2 worm cellular contexts compared by ENCODE assay signal in genomic region chrIII:13527424-13528097, ce11.
A peak's percentile ranks its signal among the peaks of the same experiment; 100 is the strongest.
TF ChIP-seq lines count a peak whose summit lies in the region.

Gene lron-13, plus strand, starts transcription at chrIII:13527438.

TF ChIP-seq in whole organism, L2 larva, 48 proteins besides CTCF, POLR2A, EP300 and RAD21 (continued from another document):
- TF ChIP-seq fos-1 (tag; optimal IDR thresholded peaks at IDR 0.05; lab: Kevin White, UChicago) (peak; percentile 74), peb-1 (tag; optimal IDR thresholded peaks at IDR 0.05; lab: Kevin White, UChicago) (no peak), snpc-4 (tag; optimal IDR thresholded peaks at IDR 0.05; lab: Kevin White, UChicago) (no peak), lin-39 (tag; optimal IDR thresholded peaks at IDR 0.05; lab: Kevin White, UChicago) (no peak), crh-2 (tag; optimal IDR thresholded peaks at IDR 0.05; lab: Kevin White, UChicago) (no peak)
TF ChIP-seq in whole organism, L2 larva: peak in this region for 2.

TF ChIP-seq in whole organism, L4 larva, 104 proteins besides CTCF, POLR2A, EP300 and RAD21 (continued from another document):
- TF ChIP-seq skn-1 (tag; optimal IDR thresholded peaks at IDR 0.05; lab: Kevin White, UChicago) (no peak), pha-4 (GFP tag; IDR thresholded peaks at IDR 0.05; lab: Robert Waterston, UW) (no peak), pha-4 (tag; optimal IDR thresholded peaks at IDR 0.05; lab: Kevin White, UChicago) (no peak), egl-27 (tag; optimal IDR thresholded peaks at IDR 0.05; lab: Kevin White, UChicago) (no peak), gei-8 (GFP tag; optimal IDR thresholded peaks at IDR 0.05; lab: Kevin White, UChicago) (no peak), vab-7 (GFP tag; IDR thresholded peaks at IDR 0.05; lab: Robert Waterston, UW) (no peak), ceh-44 (GFP tag; IDR thresholded peaks at IDR 0.05; lab: Robert Waterston, UW) (no peak), nhr-28 (tag; optimal IDR thresholded peaks at IDR 0.05; lab: Kevin White, UChicago) (peak; percentile 68), tra-1 (GFP tag; IDR thresholded peaks at IDR 0.05; lab: Robert Waterston, UW) (no peak), nhr-42 (GFP tag; IDR thresholded peaks at IDR 0.05; lab: Robert Waterston, UW) (no peak), arid-1 (GFP tag; conservative IDR thresholded peaks at IDR 0.05; lab: Robert Waterston, UW) (0 out of 2 replicates have a peak, but pooled peaks have one; percentile 7), dve-1 (tag; optimal IDR thresholded peaks at IDR 0.05; lab: Kevin White, UChicago; ENCODE audit: insufficient read depth) (peak; percentile 45), hif-1 (tag; optimal IDR thresholded peaks at IDR 0.05; lab: Kevin White, UChicago) (no peak), zfp-3 (GFP tag; conservative IDR thresholded peaks at IDR 0.05; lab: Robert Waterston, UW) (no peak), hmg-1.1 (GFP tag; IDR thresholded peaks at IDR 0.05; lab: Robert Waterston, UW) (no peak), nhr-77 (tag; optimal IDR thresholded peaks at IDR 0.05; lab: Kevin White, UChicago) (no peak), fos-1 (tag; optimal IDR thresholded peaks at IDR 0.05; lab: Kevin White, UChicago) (no peak), lin-13 (GFP tag; optimal IDR thresholded peaks at IDR 0.05; lab: Kevin White, UChicago) (no peak), nhr-111 (GFP tag; optimal IDR thresholded peaks at IDR 0.05; lab: Kevin White, UChicago) (no peak), F10B5.3 (tag; optimal IDR thresholded peaks at IDR 0.05; lab: Kevin White, UChicago) (no peak), nhr-10 (tag; optimal IDR thresholded peaks at IDR 0.05; lab: Kevin White, UChicago) (no peak), T26A8.4 (GFP tag; IDR thresholded peaks at IDR 0.05; lab: Robert Waterston, UW) (no peak), attf-4 (tag; optimal IDR thresholded peaks at IDR 0.05; lab: Kevin White, UChicago) (no peak), mdl-1 (tag; optimal IDR thresholded peaks at IDR 0.05; lab: Kevin White, UChicago) (no peak), F49E8.2 (tag; optimal IDR thresholded peaks at IDR 0.05; lab: Kevin White, UChicago; ENCODE audit: borderline replicate concordance) (no peak), nhr-11 (tag; optimal IDR thresholded peaks at IDR 0.05; lab: Kevin White, UChicago) (no peak), egl-43 (GFP tag; IDR thresholded peaks at IDR 0.05; lab: Robert Waterston, UW) (no peak), hlh-30 (tag; optimal IDR thresholded peaks at IDR 0.05; lab: Kevin White, UChicago; ENCODE audit: insufficient read depth) (no peak), ZK337.2 (GFP tag; IDR thresholded peaks at IDR 0.05; lab: Robert Waterston, UW) (no peak), spr-1 (tag; optimal IDR thresholded peaks at IDR 0.05; lab: Kevin White, UChicago) (no peak), unc-130 (GFP tag; optimal IDR thresholded peaks at IDR 0.05; lab: Kevin White, UChicago) (no peak), hlh-11 (tag; optimal IDR thresholded peaks at IDR 0.05; lab: Kevin White, UChicago) (peak; percentile 36), zag-1 (tag; optimal IDR thresholded peaks at IDR 0.05; lab: Kevin White, UChicago) (no peak), mxl-3 (GFP tag; optimal IDR thresholded peaks at IDR 0.05; lab: Kevin White, UChicago) (peak; percentile 31), unc-62 (GFP tag; optimal IDR thresholded peaks at IDR 0.05 in 1 of 2; lab: Kevin White, UChicago) (peak in 1 of 2 experiments; percentile 92), unc-62 (tag; optimal IDR thresholded peaks at IDR 0.05; lab: Kevin White, UChicago) (no peak), spr-3 (GFP tag; optimal IDR thresholded peaks at IDR 0.05; lab: Kevin White, UChicago) (no peak), lim-7 (GFP tag; IDR thresholded peaks at IDR 0.05; lab: Robert Waterston, UW) (no peak), zip-2 (tag; optimal IDR thresholded peaks at IDR 0.05; lab: Kevin White, UChicago) (no peak), ceh-62 (tag; optimal IDR thresholded peaks at IDR 0.05; lab: Kevin White, UChicago) (no peak), zip-11 (GFP tag; IDR thresholded peaks at IDR 0.05; lab: Robert Waterston, UW) (no peak), Y48G9A.11 (GFP tag; IDR thresholded peaks at IDR 0.05; lab: Robert Waterston, UW) (no peak), aly-2 (tag; optimal IDR thresholded peaks at IDR 0.05; lab: Kevin White, UChicago) (no peak), cey-2 (tag; optimal IDR thresholded peaks at IDR 0.05; lab: Kevin White, UChicago; ENCODE audit: borderline replicate concordance, insufficient read depth) (no peak), aha-1 (tag; lab: Kevin White, UChicago) (peak; percentile 91), daf-12 (tag; optimal IDR thresholded peaks at IDR 0.05; lab: Kevin White, UChicago) (no peak), unc-39 (tag; optimal IDR thresholded peaks at IDR 0.05; lab: Kevin White, UChicago) (no peak), fkh-10 (GFP tag; optimal IDR thresholded peaks at IDR 0.05; lab: Kevin White, UChicago) (no peak), daf-8 (GFP tag; IDR thresholded peaks at IDR 0.05; lab: Robert Waterston, UW) (no peak), mes-2 (tag; optimal IDR thresholded peaks at IDR 0.05; lab: Kevin White, UChicago; ENCODE audit: poor library complexity, severe bottlenecking) (peak; percentile 54), ceh-20 (GFP tag; IDR thresholded peaks at IDR 0.05; lab: Robert Waterston, UW) (no peak), dmd-6 (GFP tag; IDR thresholded peaks at IDR 0.05; lab: Robert Waterston, UW) (peak; percentile 37), sdz-12 (GFP tag; optimal IDR thresholded peaks at IDR 0.05; lab: Kevin White, UChicago) (no peak), nhr-76 (tag; optimal IDR thresholded peaks at IDR 0.05; lab: Kevin White, UChicago) (no peak), F37D6.2 (tag; optimal IDR thresholded peaks at IDR 0.05; lab: Kevin White, UChicago) (no peak), F44E2.7 (GFP tag; IDR thresholded peaks at IDR 0.05; lab: Robert Waterston, UW) (no peak), ama-1 (optimal IDR thresholded peaks at IDR 0.05; lab: Kevin White, UChicago) (peak; percentile 2), R02D3.7 (tag; optimal IDR thresholded peaks at IDR 0.05; lab: Kevin White, UChicago) (no peak), rbr-2 (tag; optimal IDR thresholded peaks at IDR 0.05; lab: Kevin White, UChicago) (no peak), lin-38 (GFP tag; IDR thresholded peaks at IDR 0.05; lab: Robert Waterston, UW) (no peak), set-16 (GFP tag; IDR thresholded peaks at IDR 0.05; lab: Robert Waterston, UW) (no peak; the same call in 1 of the 2 replicates), lin-1 (GFP tag; IDR thresholded peaks at IDR 0.05; lab: Robert Waterston, UW) (no peak), lin-15B (tag; optimal IDR thresholded peaks at IDR 0.05; lab: Kevin White, UChicago) (no peak), nhr-6 (tag; optimal IDR thresholded peaks at IDR 0.05; lab: Kevin White, UChicago) (no peak), pqm-1 (tag; optimal IDR thresholded peaks at IDR 0.05; lab: Kevin White, UChicago) (peak; percentile 45), jun-1 (tag; optimal IDR thresholded peaks at IDR 0.05; lab: Kevin White, UChicago) (no peak), nhr-237 (tag; optimal IDR thresholded peaks at IDR 0.05; lab: Kevin White, UChicago) (no peak), lin-29 (GFP tag; IDR thresholded peaks at IDR 0.05; lab: Robert Waterston, UW) (no peak), madf-5 (GFP tag; IDR thresholded peaks at IDR 0.05; lab: Robert Waterston, UW) (no peak), zfp-2 (tag; optimal IDR thresholded peaks at IDR 0.05; lab: Kevin White, UChicago) (no peak), ctbp-1 (GFP tag; IDR thresholded peaks at IDR 0.05; lab: Robert Waterston, UW) (no peak), nhr-102 (tag; optimal IDR thresholded peaks at IDR 0.05; lab: Kevin White, UChicago) (no peak), lsy-2 (tag; optimal IDR thresholded peaks at IDR 0.05; lab: Kevin White, UChicago) (no peak), Y75B8A.6 (GFP tag; IDR thresholded peaks at IDR 0.05; lab: Robert Waterston, UW) (no peak), ces-1 (GFP tag; optimal IDR thresholded peaks at IDR 0.05; lab: Kevin White, UChicago) (no peak), snpc-1.2 (GFP tag; IDR thresholded peaks at IDR 0.05; lab: Robert Waterston, UW) (no peak), tag-97 (GFP tag; IDR thresholded peaks at IDR 0.05; lab: Robert Waterston, UW) (no peak), lir-3 (tag; optimal IDR thresholded peaks at IDR 0.05; lab: Kevin White, UChicago) (no peak), ZK546.5 (tag; optimal IDR thresholded peaks at IDR 0.05; lab: Kevin White, UChicago) (no peak), dmd-8 (GFP tag; IDR thresholded peaks at IDR 0.05; lab: Robert Waterston, UW) (no peak), dmd-9 (GFP tag; IDR thresholded peaks at IDR 0.05; lab: Robert Waterston, UW) (no peak), ztf-7 (tag; optimal IDR thresholded peaks at IDR 0.05; lab: Kevin White, UChicago) (no peak), mep-1 (tag; optimal IDR thresholded peaks at IDR 0.05; lab: Kevin White, UChicago) (no peak), mxl-2 (GFP tag; conservative IDR thresholded peaks at IDR 0.05; lab: Robert Waterston, UW) (no peak)
TF ChIP-seq in whole organism, L4 larva: peak in this region for 13.
